Fruit fly (Drosophila melanogaster): ENCODE results near the gene CG3402.

Gene CG3402

DNA sequence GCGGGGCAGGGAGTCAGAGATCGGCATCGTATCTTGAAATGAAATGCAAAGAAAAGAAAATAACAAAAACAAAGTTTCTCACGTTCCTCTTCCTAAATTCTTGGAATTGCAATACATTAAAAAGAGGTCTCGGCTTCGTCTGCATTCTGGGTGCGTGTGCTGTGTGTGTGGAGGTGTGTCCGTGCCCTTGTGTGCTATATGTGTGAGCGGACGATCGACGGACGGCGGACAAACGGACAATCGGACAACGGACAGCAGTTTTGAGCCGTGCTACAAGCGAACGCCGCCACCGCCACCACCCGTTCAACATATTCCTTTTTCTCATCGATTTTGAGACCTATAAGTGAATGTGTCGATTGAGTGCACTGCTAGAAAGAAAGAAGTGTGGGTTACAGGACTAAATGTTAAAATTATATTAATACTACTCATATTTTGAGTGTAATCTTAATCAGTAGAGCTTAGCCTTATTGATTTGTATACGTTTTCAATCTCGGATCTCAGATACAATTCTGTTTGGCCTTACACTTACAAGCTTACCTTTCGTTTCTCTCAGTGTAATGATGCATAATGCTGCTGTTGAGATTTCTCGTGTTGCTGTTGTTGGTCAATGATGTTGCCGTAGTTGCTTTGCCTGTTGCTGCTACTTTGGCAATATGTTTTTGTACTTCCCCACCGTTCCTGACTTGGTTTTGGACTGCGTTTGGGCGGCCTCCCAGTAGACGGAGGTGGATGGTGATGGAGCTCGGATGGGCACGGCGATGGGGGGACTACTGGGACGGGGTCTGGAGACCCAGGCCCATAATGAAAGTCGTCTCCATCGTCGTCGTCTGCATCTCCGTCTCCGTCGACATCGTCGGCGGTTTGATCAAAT lies 31.3 kb downstream of the CG3402 start (continued):
- TF ChIP-seq CG10654 (GFP tag; optimal IDR thresholded peaks at IDR 0.05) (peak; percentile 76), lola (GFP tag; optimal IDR thresholded peaks at IDR 0.05) (peak in 1 of 3 experiments; percentile 97), CG14441 (GFP tag; IDR thresholded peaks at IDR 0.05) (no peak), Fer3 (tag; optimal IDR thresholded peaks at IDR 0.05) (peak; percentile 5), CG3065 (GFP tag; optimal IDR thresholded peaks at IDR 0.05) (peak; percentile 68), Hr78 (GFP tag; optimal IDR thresholded peaks at IDR 0.05) (no peak), Dll (GFP tag; IDR thresholded peaks at IDR 0.05; ENCODE audit: partially characterized antibody) (no peak), CG12659 (GFP tag; optimal IDR thresholded peaks at IDR 0.05) (peak; percentile 32), disco-r (GFP tag; optimal IDR thresholded peaks at IDR 0.05) (peak; percentile 31), jing (GFP tag; optimal IDR thresholded peaks at IDR 0.05) (peak; percentile 57), ci (GFP tag; IDR thresholded peaks at IDR 0.05) (peak; percentile 79), CG10565 (GFP tag; optimal IDR thresholded peaks at IDR 0.05) (peak; percentile 47), CG1647 (GFP tag; optimal IDR thresholded peaks at IDR 0.05) (peak; percentile 53), CG30403 (GFP tag; optimal IDR thresholded peaks at IDR 0.05) (peak; percentile 82), corto (GFP tag; optimal IDR thresholded peaks at IDR 0.05) (peak; percentile 94), NfI (GFP tag; optimal IDR thresholded peaks at IDR 0.05) (peak; percentile 32), pros (GFP tag; optimal IDR thresholded peaks at IDR 0.05) (peak; percentile 73), Sry-δ (GFP tag; optimal IDR thresholded peaks at IDR 0.05) (no peak), CG1529 (GFP tag; optimal IDR thresholded peaks at IDR 0.05) (peak; percentile 82), Hr39 (optimal IDR thresholded peaks at IDR 0.05) (no peak), mam (GFP tag; optimal IDR thresholded peaks at IDR 0.05) (no peak), Med (GFP tag) (peak; percentile 89), Fer1 (GFP tag; optimal IDR thresholded peaks at IDR 0.05) (peak; percentile 4), CG17612 (GFP tag; IDR thresholded peaks at IDR 0.05) (no peak), her (GFP tag; optimal IDR thresholded peaks at IDR 0.05) (peak; percentile 31), dmrt11E (tag; optimal IDR thresholded peaks at IDR 0.05) (peak; percentile 97), ATbp (GFP tag; optimal IDR thresholded peaks at IDR 0.05) (peak; percentile 57), wek (GFP tag; optimal IDR thresholded peaks at IDR 0.05) (peak; percentile 53), ewg (GFP tag; optimal IDR thresholded peaks at IDR 0.05) (peak; percentile 61), CG18011 (GFP tag; optimal IDR thresholded peaks at IDR 0.05) (no peak), org-1 (GFP tag; optimal IDR thresholded peaks at IDR 0.05) (peak; percentile 77), CG14965 (GFP tag; optimal IDR thresholded peaks at IDR 0.05; ENCODE audit: borderline replicate concordance) (no peak), ara (GFP tag; IDR thresholded peaks at IDR 0.05) (peak; percentile 91), CG13296 (GFP tag; optimal IDR thresholded peaks at IDR 0.05) (no peak), gcm2 (GFP tag; optimal IDR thresholded peaks at IDR 0.05) (peak; percentile 54), crp (GFP tag; optimal IDR thresholded peaks at IDR 0.05) (peak in 1 of 2 experiments; percentile 30), shn (GFP tag; optimal IDR thresholded peaks at IDR 0.05) (peak; percentile 35), CG4854 (GFP tag; optimal IDR thresholded peaks at IDR 0.05) (peak; percentile 69), repo (GFP tag; optimal IDR thresholded peaks at IDR 0.05) (peak; percentile 60), CG11504 (tag; optimal IDR thresholded peaks at IDR 0.05) (peak; percentile 82), Dfd (GFP tag; optimal IDR thresholded peaks at IDR 0.05) (no peak), D19B (GFP tag; optimal IDR thresholded peaks at IDR 0.05) (no peak), Six4 (GFP tag; optimal IDR thresholded peaks at IDR 0.05) (peak; percentile 78), CG15601 (tag; optimal IDR thresholded peaks at IDR 0.05) (peak; percentile 87), tx (GFP tag; optimal IDR thresholded peaks at IDR 0.05) (peak; percentile 21), ERR (GFP tag; optimal IDR thresholded peaks at IDR 0.05) (no peak), CG12219 (GFP tag; optimal IDR thresholded peaks at IDR 0.05) (peak; percentile 81), CG9876 (GFP tag; optimal IDR thresholded peaks at IDR 0.05) (peak; percentile 12)

Data from whole organism, embryonic.